Fruit fly (Drosophila melanogaster): ENCODE results near the gene CG15172.
A peak's percentile ranks its signal among the peaks of the same experiment; 100 is the strongest.

CG15172 gene

DNA sequence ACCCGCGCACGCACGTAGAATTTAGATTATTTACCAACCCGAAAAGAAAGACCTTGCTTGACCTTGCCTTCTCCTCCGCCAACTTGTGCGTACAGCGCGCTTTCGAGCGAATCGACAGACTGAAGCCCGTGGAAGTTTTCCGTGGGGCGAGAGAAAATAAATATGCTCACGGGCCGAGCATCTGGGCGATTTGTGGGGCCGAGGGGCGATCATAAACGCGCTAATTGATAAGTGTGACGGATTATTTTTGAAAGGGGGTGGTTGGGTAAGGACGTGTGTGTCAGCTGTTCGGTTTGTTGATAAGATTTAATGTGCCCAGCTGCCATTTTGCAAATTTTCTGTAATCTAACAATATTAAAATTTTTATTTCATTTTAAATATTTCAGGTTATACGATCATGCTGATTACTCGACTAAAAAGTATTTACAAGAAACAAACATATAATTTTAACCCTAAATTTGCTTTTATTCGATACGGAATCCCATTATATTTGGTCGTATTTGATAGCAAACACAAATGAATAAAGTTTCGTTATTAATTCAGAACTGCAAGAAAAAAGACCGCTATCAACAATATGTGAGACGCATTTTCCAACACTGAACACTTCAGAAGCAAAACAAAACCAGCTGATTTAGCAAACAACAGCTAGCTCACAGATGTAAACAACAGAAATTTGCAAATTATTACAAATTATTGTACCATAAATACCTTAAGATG, 48.0 kb upstream of the CG15172 start, which contains the start of the genes L2HGDH and CG10431 (continued):
- TF ChIP-seq abd-A (tag; optimal IDR thresholded peaks at IDR 0.05) (peak; percentile 94), CG18599 (GFP tag; optimal IDR thresholded peaks at IDR 0.05) (peak; percentile 76), CG34376 (GFP tag; optimal IDR thresholded peaks at IDR 0.05) (peak; percentile 91), CG17802 (tag; optimal IDR thresholded peaks at IDR 0.05) (no peak), Dref (GFP tag; IDR thresholded peaks at IDR 0.05) (no peak), Side (GFP tag; optimal IDR thresholded peaks at IDR 0.05) (peak; percentile 7), CG14014 (GFP tag; IDR thresholded peaks at IDR 0.05) (no peak; the same call in 1 of the 2 replicates), CG5953 (GFP tag; IDR thresholded peaks at IDR 0.05) (0 out of 2 replicates have a peak, but pooled peaks have one; percentile 11), slbo (GFP tag; IDR thresholded peaks at IDR 0.05) (peak; percentile 54; the same call in 1 of the 2 replicates), Eip74EF (GFP tag; optimal IDR thresholded peaks at IDR 0.05) (peak in 1 of 2 experiments; percentile 3), CG2116 (GFP tag; optimal IDR thresholded peaks at IDR 0.05) (peak; percentile 72), CG9727 (GFP tag; optimal IDR thresholded peaks at IDR 0.05) (peak; percentile 54), CG6254 (GFP tag; optimal IDR thresholded peaks at IDR 0.05) (peak; percentile 34), Trl (optimal IDR thresholded peaks at IDR 0.05) (peak in 1 of 2 experiments; percentile 48), Trl (GFP tag; optimal IDR thresholded peaks at IDR 0.05) (peak; percentile 48), Ets65A (GFP tag) (peak; percentile 90), corto (GFP tag; optimal IDR thresholded peaks at IDR 0.05) (no peak), Hr3 (GFP tag; optimal IDR thresholded peaks at IDR 0.05) (no peak), CG9437 (GFP tag; optimal IDR thresholded peaks at IDR 0.05) (peak; percentile 64), CG1647 (GFP tag; optimal IDR thresholded peaks at IDR 0.05) (no peak), schlank (tag; optimal IDR thresholded peaks at IDR 0.05) (no peak), BEAF-32 (GFP tag; optimal IDR thresholded peaks at IDR 0.05) (peak; percentile 52), Dek (tag; optimal IDR thresholded peaks at IDR 0.05) (peak; percentile 28), CG11560 (tag; IDR thresholded peaks at IDR 0.05) (no peak), ind (GFP tag; optimal IDR thresholded peaks at IDR 0.05) (peak; percentile 67), dm (GFP tag; optimal IDR thresholded peaks at IDR 0.05) (peak; percentile 42), CG6683 (GFP tag; optimal IDR thresholded peaks at IDR 0.05) (no peak), tx (GFP tag; optimal IDR thresholded peaks at IDR 0.05) (peak; percentile 1), Ssrp (tag; optimal IDR thresholded peaks at IDR 0.05) (peak; percentile 47), Dll (GFP tag; IDR thresholded peaks at IDR 0.05; ENCODE audit: partially characterized antibody) (peak; percentile 38; the same call in 1 of the 4 replicates), bcd (GFP tag; optimal IDR thresholded peaks at IDR 0.05) (peak; percentile 52), Drgx (GFP tag; IDR thresholded peaks at IDR 0.05) (0 out of 2 replicates have a peak, but pooled peaks have one; percentile 11), GATAe (GFP tag; conservative IDR thresholded peaks at IDR 0.05) (peak; percentile 88), CG7786 (GFP tag; optimal IDR thresholded peaks at IDR 0.05) (peak; percentile 14), CG17359 (tag; optimal IDR thresholded peaks at IDR 0.05) (peak; percentile 54), CG33557 (GFP tag; optimal IDR thresholded peaks at IDR 0.05) (no peak), gsb (GFP tag; IDR thresholded peaks at IDR 0.05) (no peak), Dip3 (GFP tag; optimal IDR thresholded peaks at IDR 0.05) (no peak), CG3281 (GFP tag; optimal IDR thresholded peaks at IDR 0.05) (peak; percentile 57), D (optimal IDR thresholded peaks at IDR 0.05) (peak; percentile 31), D (GFP tag; optimal IDR thresholded peaks at IDR 0.05) (peak; percentile 57), sug (tag; optimal IDR thresholded peaks at IDR 0.05) (peak; percentile 91), Spps (tag; optimal IDR thresholded peaks at IDR 0.05) (peak; percentile 23), dmrt11E (tag; optimal IDR thresholded peaks at IDR 0.05) (peak; percentile 47), CG32532 (GFP tag; IDR thresholded peaks at IDR 0.05) (peak; percentile 46), CG2712 (tag; optimal IDR thresholded peaks at IDR 0.05) (peak; percentile 77), ham (GFP tag; IDR thresholded peaks at IDR 0.05) (no peak), CG14860 (GFP tag; IDR thresholded peaks at IDR 0.05; ENCODE audit: partially characterized antibody) (no peak), jumu (GFP tag; optimal IDR thresholded peaks at IDR 0.05) (peak; percentile 1), CTCF (GFP tag; optimal IDR thresholded peaks at IDR 0.05) (no peak)
